Worm (Caenorhabditis elegans) whole organism, L4 larva: ENCODE results near the gene nhr-182.

Source experiments
- lin-13 ChIP-seq: fragments of 150-350 bp; optimal IDR thresholded peaks from 2 replicates; lab custom pipeline; 2014; ENCODE audit warnings: missing biosample characterization, missing genetic modification reagents, missing genetic modification characterization
- madf-5 ChIP-seq, 2 experiments: fragments of 200-800 bp; sonication (Bioruptor generic); IDR thresholded peaks; 2 replicates each; pipeline ENCODE4 v1.3.6; 2022; ENCODE audit warnings: missing compliant biosample characterization in 2 of 2, missing genetic modification characterization in 2 of 2
- rbr-2 ChIP-seq: sonication (generic microtip); optimal IDR thresholded peaks from 2 replicates; lab custom pipeline; 2016; ENCODE audit warnings: missing genotype, missing genetic modification characterization, missing compliant biosample characterization
- zag-1 ChIP-seq: fragments of 150-350 bp; optimal IDR thresholded peaks from 2 replicates; lab custom pipeline; 2014; ENCODE audit warnings: missing biosample characterization, missing genetic modification characterization
- ztf-11 ChIP-seq: fragments of 150-350 bp; optimal IDR thresholded peaks from 2 replicates; lab custom pipeline; 2014; ENCODE audit warnings: missing biosample characterization, missing genetic modification characterization

DNA sequence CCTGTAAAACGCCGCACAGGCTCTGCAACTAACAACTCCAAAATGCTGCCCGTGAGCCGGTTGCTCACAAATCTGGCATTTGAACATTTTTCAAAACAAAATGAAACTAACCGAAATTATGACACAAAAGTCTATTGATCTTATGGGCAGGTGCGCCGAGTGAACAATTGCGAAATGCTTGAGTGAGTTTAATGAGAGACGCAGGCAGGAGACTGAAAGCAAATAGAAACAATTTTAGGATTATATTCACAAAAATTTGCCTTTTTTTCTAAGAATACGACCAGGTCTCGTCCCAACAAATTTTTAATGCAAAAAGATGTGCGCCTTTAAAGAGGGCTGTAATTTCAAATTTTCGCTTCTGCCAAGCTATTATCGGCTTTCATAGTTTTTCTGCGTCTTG lies 4.7 kb upstream of the nhr-182 start, which contains the start of gene nhr-183:
- TF ChIP-seq ztf-11 (no peak), rbr-2 (tag; lab: Kevin White, UChicago) (no peak), lin-13 (GFP tag; lab: Kevin White, UChicago) (no peak), zag-1 (no peak), madf-5 (GFP tag; IDR thresholded peaks at IDR 0.05; lab: Robert Waterston, UW) (no peak)
